Fruit fly (Drosophila melanogaster): ENCODE data around the gene WRNexo.

WRNexo gene

DNA sequence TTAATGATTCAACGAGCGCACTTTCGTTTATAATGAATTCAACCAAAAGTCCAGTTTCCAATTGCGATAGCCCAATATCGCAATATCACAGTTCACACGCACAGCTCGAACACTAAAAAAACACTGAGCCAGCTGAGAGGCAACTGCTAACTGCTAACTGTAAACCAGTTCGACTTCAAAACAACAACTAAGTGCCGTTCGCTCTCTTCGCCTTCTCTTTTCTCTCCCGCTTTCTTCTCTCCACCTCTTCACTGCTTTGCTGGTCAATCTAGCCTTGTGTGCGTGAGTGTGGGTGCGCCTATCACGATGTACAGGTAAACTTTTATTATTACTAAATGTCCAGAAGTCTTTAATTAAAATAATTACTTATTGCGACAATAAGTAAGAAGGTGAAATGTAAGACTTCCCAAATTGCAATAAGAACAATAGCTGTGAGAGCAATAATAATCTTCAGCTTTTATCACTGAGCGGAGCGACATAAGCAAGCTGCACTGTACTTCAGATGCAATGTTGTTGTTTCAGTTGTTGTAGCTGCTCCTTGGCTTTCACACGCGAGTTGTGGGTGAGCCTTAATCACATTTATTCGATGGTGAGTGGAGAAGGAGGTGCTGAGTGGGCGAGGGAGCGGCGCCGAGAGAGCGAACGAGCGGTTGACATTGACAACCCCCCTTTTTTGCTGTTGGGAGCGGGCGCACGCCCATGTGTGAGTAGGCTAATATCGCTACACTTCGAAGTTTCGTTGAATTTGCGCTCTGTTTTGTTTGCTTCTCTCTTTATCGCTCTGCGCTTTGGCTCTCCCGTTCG lies 31.0 kb upstream of the WRNexo start, which contains the start of gene Vti1b:
TSS of gene Vti1b (plus strand) at position 195 of the 804 bp plus-strand sequence.
- TF ChIP-seq CG1621 (tag; optimal IDR thresholded peaks at IDR 0.05): peak; percentile 94
- TF ChIP-seq CG8119 (GFP tag; IDR thresholded peaks at IDR 0.05): peak; percentile 99
- TF ChIP-seq Sox15 (GFP tag; optimal IDR thresholded peaks at IDR 0.05): peak; percentile 97
- peak; percentile 99 for TF ChIP-seq Sox14 (GFP tag; optimal IDR thresholded peaks at IDR 0.05)
- peak; percentile 84 for TF ChIP-seq Eip93F (GFP tag; optimal IDR thresholded peaks at IDR 0.05)
- TF ChIP-seq CG4318 (GFP tag; optimal IDR thresholded peaks at IDR 0.05): peak; percentile 98
- peak; percentile 99 for TF ChIP-seq Sox102F (GFP tag; optimal IDR thresholded peaks at IDR 0.05)
- peak; percentile 96 for TF ChIP-seq spab (GFP tag; optimal IDR thresholded peaks at IDR 0.05)
- TF ChIP-seq cyc (GFP tag; optimal IDR thresholded peaks at IDR 0.05): peak; percentile 98
- peak; percentile 97 for TF ChIP-seq lz (GFP tag; optimal IDR thresholded peaks at IDR 0.05)
- TF ChIP-seq Hr38 (GFP tag; optimal IDR thresholded peaks at IDR 0.05): peak; percentile 95
- peak; percentile 71 for TF ChIP-seq fkh (GFP tag; optimal IDR thresholded peaks at IDR 0.05)
- peak; percentile 100 for TF ChIP-seq svp (GFP tag)
- peak; percentile 98 for TF ChIP-seq net (GFP tag; optimal IDR thresholded peaks at IDR 0.05)
- TF ChIP-seq topi (GFP tag; optimal IDR thresholded peaks at IDR 0.05): peak; percentile 98
- peak; percentile 93 for TF ChIP-seq CG6854 (GFP tag; optimal IDR thresholded peaks at IDR 0.05)
- TF ChIP-seq Eip78C (GFP tag): peak; percentile 100
- peak; percentile 98 for TF ChIP-seq Met (GFP tag; optimal IDR thresholded peaks at IDR 0.05)
- peak; percentile 92 to 95 for TF ChIP-seq ss (GFP tag; optimal IDR thresholded peaks at IDR 0.05)
- peak; percentile 94 for TF ChIP-seq CG6808 (GFP tag; optimal IDR thresholded peaks at IDR 0.05)
- peak; percentile 97 for TF ChIP-seq CG8319 (GFP tag; optimal IDR thresholded peaks at IDR 0.05)
- TF ChIP-seq CG32006 (GFP tag; optimal IDR thresholded peaks at IDR 0.05): peak; percentile 99
- peak; percentile 97 for TF ChIP-seq CG11902 (GFP tag; optimal IDR thresholded peaks at IDR 0.05)
- TF ChIP-seq eg (GFP tag; IDR thresholded peaks at IDR 0.05): peak; percentile 98
- TF ChIP-seq Lpt (GFP tag; optimal IDR thresholded peaks at IDR 0.05): peak; percentile 98
- TF ChIP-seq CG3032 (tag; optimal IDR thresholded peaks at IDR 0.05): peak; percentile 94
- peak; percentile 99 for TF ChIP-seq pdm3 (GFP tag; optimal IDR thresholded peaks at IDR 0.05)
- TF ChIP-seq CG11762 (GFP tag; optimal IDR thresholded peaks at IDR 0.05; ENCODE audit: insufficient read depth): peak; percentile 96
- TF ChIP-seq CG34406 (GFP tag; optimal IDR thresholded peaks at IDR 0.05): peak; percentile 98
- peak; percentile 98 for TF ChIP-seq achi (GFP tag; optimal IDR thresholded peaks at IDR 0.05)
- TF ChIP-seq CG16779 (tag; optimal IDR thresholded peaks at IDR 0.05): peak; percentile 93
- TF ChIP-seq CG9139 (GFP tag; optimal IDR thresholded peaks at IDR 0.05): peak; percentile 91
- peak; percentile 99 for TF ChIP-seq CG31627 (GFP tag; optimal IDR thresholded peaks at IDR 0.05)
- TF ChIP-seq Gug (GFP tag; IDR thresholded peaks at IDR 0.05): peak; percentile 95
- peak; percentile 96 for TF ChIP-seq fd59A (GFP tag; optimal IDR thresholded peaks at IDR 0.05)
- peak; percentile 99 for TF ChIP-seq Hr4 (GFP tag; optimal IDR thresholded peaks at IDR 0.05)
- peak; percentile 98 for TF ChIP-seq CG6276 (GFP tag; optimal IDR thresholded peaks at IDR 0.05)
- peak; percentile 98 for TF ChIP-seq CG6163 (GFP tag; IDR thresholded peaks at IDR 0.05)
- peak; percentile 99 for TF ChIP-seq OdsH (GFP tag; optimal IDR thresholded peaks at IDR 0.05)
- peak; percentile 97 for TF ChIP-seq CG11294 (GFP tag; IDR thresholded peaks at IDR 0.05)
- TF ChIP-seq fd85E (GFP tag; optimal IDR thresholded peaks at IDR 0.05): peak; percentile 93
- peak; percentile 97 for TF ChIP-seq CG7368 (GFP tag; optimal IDR thresholded peaks at IDR 0.05)
- TF ChIP-seq Smox (GFP tag; optimal IDR thresholded peaks at IDR 0.05): peak; percentile 98
- peak; percentile 99 for TF ChIP-seq CG15336 (GFP tag; IDR thresholded peaks at IDR 0.05)
- peak; percentile 98 for TF ChIP-seq esn (GFP tag; optimal IDR thresholded peaks at IDR 0.05)
- peak; percentile 98 for TF ChIP-seq CG8632 (GFP tag; optimal IDR thresholded peaks at IDR 0.05)
- TF ChIP-seq Ets21C (GFP tag; optimal IDR thresholded peaks at IDR 0.05): peak; percentile 96
- TF ChIP-seq Blimp-1 (GFP tag; optimal IDR thresholded peaks at IDR 0.05): peak; percentile 88
- peak; percentile 96 for TF ChIP-seq dsx (GFP tag; optimal IDR thresholded peaks at IDR 0.05; ENCODE audit: poor library complexity, severe bottlenecking)
- peak; percentile 98 for TF ChIP-seq CG10669 (GFP tag; optimal IDR thresholded peaks at IDR 0.05)

All from whole organism, prepupa.